Fruit fly (Drosophila melanogaster): Measurements from ENCODE around the gene Oseg5.

Oseg5 gene

DNA sequence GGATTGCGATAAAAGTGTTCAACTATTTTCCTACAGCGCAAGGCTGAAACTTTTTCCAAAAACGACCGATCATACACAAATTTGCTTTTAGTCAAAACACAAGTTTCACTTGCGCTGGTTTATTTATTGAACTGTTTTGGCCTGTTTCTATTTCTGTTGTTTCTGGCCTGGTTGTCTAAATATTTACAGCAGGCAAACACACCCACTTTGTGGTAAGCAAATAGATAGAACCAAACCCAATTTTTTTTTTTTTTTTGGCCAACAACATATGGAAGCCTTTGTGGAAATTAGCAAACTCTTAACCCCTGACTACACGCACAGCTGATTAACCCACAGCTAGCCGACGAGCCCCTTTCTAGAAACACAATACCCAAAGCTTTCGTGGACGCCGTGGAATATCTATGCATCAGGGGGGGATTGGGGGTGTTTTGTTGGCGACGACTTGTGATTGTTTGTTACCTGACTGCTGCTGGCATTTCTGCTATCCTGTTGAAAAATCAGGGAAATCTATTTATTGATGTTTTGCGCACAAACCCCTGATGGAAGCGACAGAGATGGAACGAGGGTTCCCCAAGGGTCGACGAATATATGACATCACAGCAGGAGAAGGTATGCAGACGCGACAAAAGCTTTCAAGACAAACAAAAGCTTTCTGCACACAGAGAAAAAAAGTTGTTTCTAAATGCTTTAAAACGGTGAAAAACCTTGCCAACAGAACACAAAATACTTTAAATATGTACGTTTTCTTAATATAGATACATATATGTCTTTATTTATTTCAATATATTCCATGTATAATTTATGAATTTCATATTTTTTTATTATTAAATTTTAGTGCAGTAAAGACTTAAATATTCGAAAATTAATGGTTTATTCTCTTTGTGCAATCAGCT is 27.8 kb downstream of the Oseg5 start (continued):
- TF ChIP-seq CG2678 (tag; optimal IDR thresholded peaks at IDR 0.05), result peak; percentile 75
- TF ChIP-seq CG34422 (GFP tag; IDR thresholded peaks at IDR 0.05), result no peak
- TF ChIP-seq CG12659 (GFP tag; optimal IDR thresholded peaks at IDR 0.05), result peak; percentile 32
- no peak for TF ChIP-seq CG14667 (GFP tag; IDR thresholded peaks at IDR 0.05)
- no peak for TF ChIP-seq HmgD (GFP tag; optimal IDR thresholded peaks at IDR 0.05)
- peak; percentile 37; the same call in 1 of the 2 replicates for TF ChIP-seq CG4730 (GFP tag; IDR thresholded peaks at IDR 0.05)
- no peak for TF ChIP-seq stwl (tag; optimal IDR thresholded peaks at IDR 0.05)
- no peak for TF ChIP-seq Bgb (GFP tag; IDR thresholded peaks at IDR 0.05; ENCODE audit: partially characterized antibody)
- TF ChIP-seq Hmx (GFP tag; optimal IDR thresholded peaks at IDR 0.05), result no peak
- TF ChIP-seq kay (GFP tag; optimal IDR thresholded peaks at IDR 0.05), result no peak
- TF ChIP-seq Blimp-1 (GFP tag; optimal IDR thresholded peaks at IDR 0.05), result peak; percentile 46
- TF ChIP-seq CG17568 (GFP tag; optimal IDR thresholded peaks at IDR 0.05), result peak; percentile 65
- no peak for TF ChIP-seq pan (optimal IDR thresholded peaks at IDR 0.05)
- TF ChIP-seq pan (GFP tag; optimal IDR thresholded peaks at IDR 0.05 in 1 of 2, IDR thresholded peaks at IDR 0.05 in 1 of 2), result peak in 1 of 2 experiments; percentile 80
- TF ChIP-seq Vsx1 (GFP tag; optimal IDR thresholded peaks at IDR 0.05), result peak; percentile 54
- peak; percentile 59 for TF ChIP-seq her (GFP tag; optimal IDR thresholded peaks at IDR 0.05)
- TF ChIP-seq cad (GFP tag; optimal IDR thresholded peaks at IDR 0.05), result no peak
- TF ChIP-seq CG2889 (GFP tag; IDR thresholded peaks at IDR 0.05), result no peak
- TF ChIP-seq CG10543 (GFP tag; optimal IDR thresholded peaks at IDR 0.05), result peak; percentile 19
- peak; percentile 63 for TF ChIP-seq slbo (GFP tag; IDR thresholded peaks at IDR 0.05)
- peak; percentile 17 for TF ChIP-seq CG2875 (GFP tag; optimal IDR thresholded peaks at IDR 0.05)
- TF ChIP-seq crp (GFP tag; optimal IDR thresholded peaks at IDR 0.05), result no peak
- no peak for TF ChIP-seq z (GFP tag; IDR thresholded peaks at IDR 0.05)
- no peak for TF ChIP-seq CG11456 (GFP tag; IDR thresholded peaks at IDR 0.05)
- TF ChIP-seq sd (tag; optimal IDR thresholded peaks at IDR 0.05), result peak; percentile 25
- TF ChIP-seq nmo (GFP tag; optimal IDR thresholded peaks at IDR 0.05), result peak; percentile 29
- TF ChIP-seq CG2120 (GFP tag; optimal IDR thresholded peaks at IDR 0.05), result peak; percentile 53
- no peak for TF ChIP-seq cas (GFP tag; IDR thresholded peaks at IDR 0.05)
- no peak for TF ChIP-seq Opbp (GFP tag; IDR thresholded peaks at IDR 0.05; ENCODE audit: partially characterized antibody)
- TF ChIP-seq Med (GFP tag), result peak; percentile 88
- TF ChIP-seq br (optimal IDR thresholded peaks at IDR 0.05), result no peak
- peak; percentile 82 for TF ChIP-seq CG18599 (GFP tag; optimal IDR thresholded peaks at IDR 0.05)
- TF ChIP-seq CG16815 (GFP tag; optimal IDR thresholded peaks at IDR 0.05), result no peak
- TF ChIP-seq CG12104 (GFP tag; optimal IDR thresholded peaks at IDR 0.05), result peak; percentile 46
- TF ChIP-seq CoRest (tag; optimal IDR thresholded peaks at IDR 0.05), result peak; percentile 55
- no peak for TF ChIP-seq CG4404 (GFP tag; IDR thresholded peaks at IDR 0.05)
- TF ChIP-seq cwo (GFP tag; optimal IDR thresholded peaks at IDR 0.05), result peak; percentile 52
- TF ChIP-seq Eip74EF (GFP tag; optimal IDR thresholded peaks at IDR 0.05), result peak in 1 of 2 experiments; percentile 13
- no peak for TF ChIP-seq YL-1 (GFP tag; optimal IDR thresholded peaks at IDR 0.05)
- TF ChIP-seq Side (GFP tag; optimal IDR thresholded peaks at IDR 0.05), result no peak
- peak; percentile 53 for TF ChIP-seq esg (GFP tag; conservative IDR thresholded peaks at IDR 0.05)
- no peak for TF ChIP-seq CG14050 (GFP tag; IDR thresholded peaks at IDR 0.05)
- peak in 1 of 3 experiments; percentile 4 for TF ChIP-seq lola (GFP tag; optimal IDR thresholded peaks at IDR 0.05)
- TF ChIP-seq CG9215 (GFP tag; IDR thresholded peaks at IDR 0.05), result peak; percentile 36; the same call in 1 of the 2 replicates
- TF ChIP-seq CG12219 (GFP tag; optimal IDR thresholded peaks at IDR 0.05), result peak; percentile 36
- peak; percentile 36 for TF ChIP-seq sug (tag; optimal IDR thresholded peaks at IDR 0.05)
- TF ChIP-seq vnd (GFP tag; IDR thresholded peaks at IDR 0.05; ENCODE audit: partially characterized antibody), result no peak
- TF ChIP-seq Ets97D (GFP tag; optimal IDR thresholded peaks at IDR 0.05), result no peak

All from whole organism, embryonic.